Fruit fly (Drosophila melanogaster) whole organism, prepupa: ENCODE results near the gene D19B.

Experiments used
- Blimp-1 ChIP-seq: fragments of 200-800 bp; sonication (Bioruptor generic); optimal IDR thresholded peaks from 3 replicates; lab custom pipeline; 2017; ENCODE audit warnings: missing biosample characterization, missing genetic modification characterization, mild to moderate bottlenecking, moderate library complexity, missing genetic modification reagents
- CG1621 ChIP-seq: fragments of 200-800 bp; sonication (Bioruptor generic); optimal IDR thresholded peaks from 3 replicates; lab custom pipeline; 2018; ENCODE audit warnings: missing biosample characterization, mild to moderate bottlenecking, missing genetic modification characterization
- CG4318 ChIP-seq: fragments of 200-800 bp; sonication (Bioruptor generic); optimal IDR thresholded peaks from 3 replicates; lab custom pipeline; 2017; ENCODE audit warnings: missing biosample characterization, mild to moderate bottlenecking, missing genetic modification characterization
- CG8319 ChIP-seq: fragments of 200-800 bp; sonication (Bioruptor generic); optimal IDR thresholded peaks from 3 replicates; lab custom pipeline; 2016; ENCODE audit warnings: missing biosample characterization, missing genetic modification characterization
- Hr4 ChIP-seq: fragments of 200-800 bp; sonication (Bioruptor generic); optimal IDR thresholded peaks from 3 replicates; lab custom pipeline; 2016; ENCODE audit warnings: missing biosample characterization, missing genetic modification characterization
- OdsH ChIP-seq: fragments of 200-800 bp; sonication (Bioruptor generic); optimal IDR thresholded peaks from 3 replicates; lab custom pipeline; 2016; ENCODE audit warnings: missing biosample characterization, missing genetic modification characterization
- Sox102F ChIP-seq: fragments of 200-800 bp; sonication (Bioruptor generic); optimal IDR thresholded peaks from 2 replicates; lab custom pipeline; 2016; ENCODE audit warnings: missing biosample characterization, mild to moderate bottlenecking, missing genetic modification characterization
- Sox15 ChIP-seq: fragments of 200-800 bp; sonication (Bioruptor generic); optimal IDR thresholded peaks from 3 replicates; lab custom pipeline; 2016; ENCODE audit warnings: missing biosample characterization, missing genetic modification characterization
- achi ChIP-seq: fragments of 200-800 bp; sonication (Bioruptor generic); optimal IDR thresholded peaks from 3 replicates; lab custom pipeline; 2016; ENCODE audit warnings: missing biosample characterization, missing genetic modification characterization
- eg ChIP-seq: fragments of 200-800 bp; sonication (Bioruptor generic); IDR thresholded peaks from 3 replicates; pipeline ENCODE4 v1.3.6; 2022; ENCODE audit warnings: missing biosample characterization, missing genetic modification characterization
- fkh ChIP-seq: fragments of 200-800 bp; sonication (Bioruptor generic); optimal IDR thresholded peaks from 3 replicates; lab custom pipeline; 2017; ENCODE audit warnings: missing biosample characterization, mild to moderate bottlenecking, missing genetic modification characterization, moderate library complexity
- pdm3 ChIP-seq: fragments of 200-800 bp; sonication (Bioruptor generic); optimal IDR thresholded peaks from 3 replicates; lab custom pipeline; 2016; ENCODE audit warnings: missing biosample characterization, missing genetic modification characterization
- spab ChIP-seq: fragments of 200-800 bp; sonication (Bioruptor generic); optimal IDR thresholded peaks from 2 replicates; lab custom pipeline; 2017; ENCODE audit warnings: missing biosample characterization, mild to moderate bottlenecking, missing genetic modification characterization, missing genetic modification reagents
- topi ChIP-seq: fragments of 200-800 bp; sonication (Bioruptor generic); optimal IDR thresholded peaks from 3 replicates; lab custom pipeline; 2016; ENCODE audit warnings: missing biosample characterization, missing genetic modification characterization

- no peak for TF ChIP-seq achi (GFP tag; lab: Kevin White, UChicago)
- TF ChIP-seq Sox15 (GFP tag; lab: Kevin White, UChicago): no peak
- no peak for TF ChIP-seq eg (GFP tag; lab: Robert Waterston, UW)
- no peak for TF ChIP-seq CG4318 (GFP tag; lab: Kevin White, UChicago)
- no peak for TF ChIP-seq Sox102F
- no peak for TF ChIP-seq Blimp-1 (GFP tag; lab: Kevin White, UChicago)
- TF ChIP-seq topi (GFP tag; lab: Kevin White, UChicago): no peak
- TF ChIP-seq fkh (GFP tag; lab: Kevin White, UChicago): no peak
- TF ChIP-seq Hr4 (GFP tag; lab: Kevin White, UChicago): no peak
- no peak for TF ChIP-seq spab
- TF ChIP-seq CG8319 (GFP tag; lab: Kevin White, UChicago): no peak
- no peak for TF ChIP-seq OdsH (GFP tag; lab: Kevin White, UChicago)
- TF ChIP-seq pdm3: no peak
- no peak for TF ChIP-seq CG1621
These were observed 22.7 kb downstream of the D19B start for dm6 chr3L:6161997-6162396.
